Fruit fly (Drosophila melanogaster) whole organism, embryonic: ENCODE measurements around the gene CG6652.

Source experiments
- ATbp ChIP-seq: fragments of 200-800 bp; sonication (Bioruptor generic); optimal IDR thresholded peaks from 2 replicates; lab custom pipeline; 2017; ENCODE audit warnings: missing biosample characterization, mild to moderate bottlenecking, missing genetic modification characterization, missing genetic modification reagents
- B-H1 ChIP-seq: fragments of 200-800 bp; sonication (Bioruptor generic); IDR thresholded peaks from 3 replicates; pipeline ENCODE4 v1.3.6; 2022; ENCODE audit warnings: missing biosample characterization, missing genetic modification characterization
- Bgb ChIP-seq: fragments of 200-800 bp; sonication (Bioruptor generic); IDR thresholded peaks from 2 replicates; pipeline ENCODE4 v1.3.6; 2022; ENCODE audit warnings: missing biosample characterization, missing genetic modification characterization; ENCODE audit not compliant: partially characterized antibody
- CG11456 ChIP-seq: fragments of 200-800 bp; sonication (Bioruptor generic); IDR thresholded peaks from 3 replicates; pipeline ENCODE4 v1.3.6; 2022; ENCODE audit warnings: missing biosample characterization, missing genetic modification characterization
- CG11504 ChIP-seq: fragments of 200-800 bp; sonication (Bioruptor generic); optimal IDR thresholded peaks from 3 replicates; lab custom pipeline; 2019; ENCODE audit warnings: missing biosample characterization, mild to moderate bottlenecking, missing genetic modification characterization, moderate library complexity
- CG12299 ChIP-seq: fragments of 200-800 bp; sonication (Bioruptor generic); optimal IDR thresholded peaks from 2 replicates; lab custom pipeline; 2018; ENCODE audit warnings: missing biosample characterization, mild to moderate bottlenecking, missing genetic modification characterization
- CG14965 ChIP-seq: fragments of 200-800 bp; sonication (Bioruptor generic); optimal IDR thresholded peaks from 2 replicates; lab custom pipeline; 2016; ENCODE audit warnings: missing biosample characterization, missing genetic modification characterization, borderline replicate concordance
- CG15073 ChIP-seq: fragments of 200-800 bp; sonication (Bioruptor generic); optimal IDR thresholded peaks from 2 replicates; lab custom pipeline; 2016; ENCODE audit warnings: missing biosample characterization, missing genetic modification characterization
- CG17802 ChIP-seq: fragments of 200-800 bp; sonication (Bioruptor generic); optimal IDR thresholded peaks from 2 replicates; lab custom pipeline; 2018; ENCODE audit warnings: missing biosample characterization, mild to moderate bottlenecking, missing genetic modification characterization, moderate library complexity
- CG1832 ChIP-seq: fragments of 200-800 bp; sonication (Bioruptor generic); optimal IDR thresholded peaks from 2 replicates; lab custom pipeline; 2017; ENCODE audit warnings: missing biosample characterization, mild to moderate bottlenecking, missing genetic modification characterization, inconsistent platforms
- CG2129 ChIP-seq: fragments of 200-800 bp; sonication (Bioruptor generic); IDR thresholded peaks from 2 replicates; pipeline ENCODE4 v1.3.6; 2022; ENCODE audit warnings: missing biosample characterization, missing genetic modification characterization; ENCODE audit not compliant: partially characterized antibody
- CG31441 ChIP-seq: fragments of 200-800 bp; sonication (Bioruptor generic); IDR thresholded peaks from 2 replicates; pipeline ENCODE4 v1.3.6; 2022; ENCODE audit warnings: missing biosample characterization, missing genetic modification characterization
- CG33557 ChIP-seq: fragments of 200-800 bp; sonication (Bioruptor generic); optimal IDR thresholded peaks from 2 replicates; lab custom pipeline; 2019; ENCODE audit warnings: missing biosample characterization, mild to moderate bottlenecking, missing genetic modification characterization, moderate library complexity
- CG4854 ChIP-seq: fragments of 200-800 bp; sonication (Bioruptor generic); optimal IDR thresholded peaks from 2 replicates; lab custom pipeline; 2016; ENCODE audit warnings: missing biosample characterization, missing genetic modification characterization, inconsistent platforms
- CG6175 ChIP-seq: fragments of 200-800 bp; sonication (Bioruptor generic); IDR thresholded peaks from 3 replicates; pipeline ENCODE4 v1.3.6; 2022; ENCODE audit warnings: missing biosample characterization, missing genetic modification characterization
- CG6272 ChIP-seq: fragments of 200-800 bp; sonication (Bioruptor generic); IDR thresholded peaks from 2 replicates; pipeline ENCODE4 v1.3.6; 2022; ENCODE audit warnings: missing biosample characterization, missing genetic modification characterization
- CG6683 ChIP-seq: fragments of 200-800 bp; sonication (Bioruptor generic); optimal IDR thresholded peaks from 2 replicates; lab custom pipeline; 2017; ENCODE audit warnings: missing biosample characterization, mild to moderate bottlenecking, missing genetic modification characterization, missing genetic modification reagents
- CG7839 ChIP-seq: fragments of 200-800 bp; sonication (Bioruptor generic); optimal IDR thresholded peaks from 3 replicates; lab custom pipeline; 2018; ENCODE audit warnings: missing biosample characterization, mild to moderate bottlenecking, missing genetic modification characterization, moderate library complexity
- CG9797 ChIP-seq: fragments of 200-800 bp; sonication (Bioruptor generic); optimal IDR thresholded peaks from 3 replicates; lab custom pipeline; 2018; ENCODE audit warnings: missing biosample characterization, mild to moderate bottlenecking, missing genetic modification characterization
- CG9876 ChIP-seq: fragments of 200-800 bp; sonication (Bioruptor generic); optimal IDR thresholded peaks from 2 replicates; lab custom pipeline; 2016; ENCODE audit warnings: missing biosample characterization, missing genetic modification characterization
- CG9932 ChIP-seq: fragments of 200-800 bp; sonication (Bioruptor generic); IDR thresholded peaks from 2 replicates; pipeline ENCODE4 v1.3.6; 2022; ENCODE audit warnings: missing biosample characterization, missing genetic modification characterization
- CTCF ChIP-seq: fragments of 200-800 bp; sonication (Bioruptor generic); optimal IDR thresholded peaks from 2 replicates; lab custom pipeline; 2017; ENCODE audit warnings: missing biosample characterization, mild to moderate bottlenecking, missing genetic modification characterization, moderate library complexity
- CrebB ChIP-seq: fragments of 200-800 bp; sonication (Bioruptor generic); optimal IDR thresholded peaks from 3 replicates; lab custom pipeline; 2018; ENCODE audit warnings: missing biosample characterization, mild to moderate bottlenecking, missing genetic modification characterization
- D19B ChIP-seq: fragments of 200-800 bp; sonication (Bioruptor generic); optimal IDR thresholded peaks from 2 replicates; lab custom pipeline; 2017; ENCODE audit warnings: missing biosample characterization, mild to moderate bottlenecking, missing genetic modification characterization
- Dip2 ChIP-seq: fragments of 200-800 bp; sonication (Bioruptor generic); IDR thresholded peaks from 2 replicates; pipeline ENCODE4 v1.3.6; 2022; ENCODE audit warnings: missing biosample characterization, missing genetic modification characterization
- Dip3 ChIP-seq: fragments of 200-800 bp; sonication (Bioruptor generic); optimal IDR thresholded peaks from 3 replicates; lab custom pipeline; 2016; ENCODE audit warnings: missing biosample characterization, missing genetic modification characterization
- Dref ChIP-seq: fragments of 200-800 bp; sonication (Bioruptor generic); IDR thresholded peaks from 2 replicates; pipeline ENCODE4 v1.3.6; 2022; ENCODE audit warnings: missing biosample characterization, missing genetic modification characterization
- Ets97D ChIP-seq: fragments of 200-800 bp; sonication (Bioruptor generic); optimal IDR thresholded peaks from 3 replicates; lab custom pipeline; 2016; ENCODE audit warnings: missing biosample characterization, missing genetic modification characterization
- Fer2 ChIP-seq: fragments of 200-800 bp; sonication (Bioruptor generic); optimal IDR thresholded peaks from 2 replicates; lab custom pipeline; 2018; ENCODE audit warnings: missing biosample characterization, mild to moderate bottlenecking, missing genetic modification characterization, moderate library complexity
- Hand ChIP-seq: fragments of 200-800 bp; sonication (Bioruptor generic); optimal IDR thresholded peaks from 2 replicates; lab custom pipeline; 2017; ENCODE audit warnings: mild to moderate bottlenecking, missing biosample characterization, missing genetic modification reagents, missing genetic modification characterization
- Rfx ChIP-seq: fragments of 200-800 bp; sonication (Bioruptor generic); IDR thresholded peaks from 2 replicates; pipeline ENCODE4 v1.3.6; 2022; ENCODE audit warnings: missing biosample characterization, missing genetic modification characterization
- Side ChIP-seq: fragments of 200-800 bp; sonication (Bioruptor generic); optimal IDR thresholded peaks from 2 replicates; lab custom pipeline; 2016; ENCODE audit warnings: missing biosample characterization, missing genetic modification characterization
- Spps ChIP-seq: fragments of 200-800 bp; sonication (Bioruptor generic); optimal IDR thresholded peaks from 2 replicates; lab custom pipeline; 2018; ENCODE audit warnings: missing biosample characterization, mild to moderate bottlenecking, missing genetic modification characterization
- Sry-δ ChIP-seq: fragments of 200-800 bp; sonication (Bioruptor generic); optimal IDR thresholded peaks from 2 replicates; lab custom pipeline; 2016; ENCODE audit warnings: missing biosample characterization, missing genetic modification characterization
- Xbp1 ChIP-seq: fragments of 200-800 bp; sonication (Bioruptor generic); optimal IDR thresholded peaks from 3 replicates; lab custom pipeline; 2016; ENCODE audit warnings: missing biosample characterization, mild to moderate bottlenecking, missing genetic modification characterization
- bbx ChIP-seq: fragments of 200-800 bp; sonication (Bioruptor generic); IDR thresholded peaks from 2 replicates; pipeline ENCODE4 v1.3.6; 2022; ENCODE audit warnings: missing biosample characterization, missing genetic modification characterization; ENCODE audit not compliant: partially characterized antibody
- chif ChIP-seq, 2 experiments: fragments of 200-800 bp; sonication (Bioruptor generic); optimal IDR thresholded peaks; 3 replicates each; lab custom pipeline; 2016; ENCODE audit warnings: missing biosample characterization in 2 of 2, missing genetic modification characterization in 2 of 2
- chm ChIP-seq: fragments of 200-800 bp; sonication (Bioruptor generic); IDR thresholded peaks from 2 replicates; pipeline ENCODE4 v1.3.6; 2022; ENCODE audit warnings: missing biosample characterization, missing genetic modification characterization
- ci ChIP-seq: fragments of 200-800 bp; sonication (Bioruptor generic); IDR thresholded peaks from 3 replicates; pipeline ENCODE4 v1.3.6; 2022; ENCODE audit warnings: missing biosample characterization, missing genetic modification characterization
- emc ChIP-seq: fragments of 200-800 bp; sonication (Bioruptor generic); optimal IDR thresholded peaks from 2 replicates; lab custom pipeline; 2016; ENCODE audit warnings: missing biosample characterization, missing genetic modification characterization
- esg ChIP-seq: fragments of 200-800 bp; sonication (Bioruptor generic); conservative IDR thresholded peaks from 2 replicates; pipeline ENCODE4 v1.3.6; 2022; ENCODE audit warnings: missing biosample characterization, missing genetic modification characterization
- gce ChIP-seq: fragments of 200-800 bp; sonication (Bioruptor generic); IDR thresholded peaks from 3 replicates; pipeline ENCODE4 v1.3.6; 2022; ENCODE audit warnings: missing biosample characterization, missing genetic modification characterization
- gsb-n ChIP-seq: fragments of 200-800 bp; sonication (Bioruptor generic); optimal IDR thresholded peaks from 3 replicates; lab custom pipeline; 2018; ENCODE audit warnings: missing biosample characterization, mild to moderate bottlenecking, missing genetic modification characterization
- nmo ChIP-seq: fragments of 200-800 bp; sonication (Bioruptor generic); optimal IDR thresholded peaks from 2 replicates; lab custom pipeline; 2018; ENCODE audit warnings: missing biosample characterization, mild to moderate bottlenecking, missing genetic modification characterization, moderate library complexity
- nom ChIP-seq: fragments of 200-800 bp; sonication (Bioruptor generic); optimal IDR thresholded peaks from 2 replicates; lab custom pipeline; 2017; ENCODE audit warnings: missing biosample characterization, missing genetic modification characterization, mild to moderate bottlenecking, moderate library complexity, missing genetic modification reagents
- pita ChIP-seq: fragments of 200-800 bp; sonication (Bioruptor generic); optimal IDR thresholded peaks from 2 replicates; lab custom pipeline; 2017; ENCODE audit warnings: missing biosample characterization, mild to moderate bottlenecking, missing genetic modification characterization
- so ChIP-seq: fragments of 200-800 bp; sonication (Bioruptor generic); IDR thresholded peaks from 3 replicates; pipeline ENCODE4 v1.3.6; 2022; ENCODE audit warnings: missing biosample characterization, missing genetic modification characterization
- vvl ChIP-seq: fragments of 200-800 bp; sonication (Bioruptor generic); IDR thresholded peaks from 2 replicates; pipeline ENCODE4 v1.3.6; 2022; ENCODE audit warnings: missing biosample characterization, missing genetic modification characterization
- zfh1 ChIP-seq: fragments of 200-800 bp; sonication (Bioruptor generic); IDR thresholded peaks from 3 replicates; pipeline ENCODE4 v1.3.6; 2022; ENCODE audit warnings: missing biosample characterization, missing genetic modification characterization

The CG6652 gene

dm6 chr3L:17015663-17016575, 6.7 kb downstream of the CG6652 start, which contains the start of the genes CG6664 and CG7728 (continued):
- TF ChIP-seq CG15073 (GFP tag; lab: Kevin White, UChicago) (no peak), nom (GFP tag; lab: Kevin White, UChicago) (no peak), CG6272 (GFP tag; lab: Robert Waterston, UW) (peak; percentile 44), Xbp1 (GFP tag; lab: Kevin White, UChicago) (peak; percentile 60), CrebB (tag; lab: Kevin White, UChicago) (no peak), chif (GFP tag; optimal IDR thresholded peaks at IDR 0.05; lab: Kevin White, UChicago) (peak; percentile 35 to 51), CG17802 (peak; percentile 15), Side (peak; percentile 10), CG4854 (GFP tag; lab: Kevin White, UChicago) (no peak), CG2129 (GFP tag; lab: Robert Waterston, UW) (no peak; the same call in 1 of the 2 replicates), Dref (GFP tag; lab: Robert Waterston, UW) (peak; percentile 39), B-H1 (0 out of 3 replicates have a peak, but pooled peaks have one; percentile 13), Sry-δ (GFP tag; lab: Kevin White, UChicago) (peak; percentile 89), so (0 out of 3 replicates have a peak, but pooled peaks have one; percentile 41), D19B (GFP tag; lab: Kevin White, UChicago) (no peak), Ets97D (GFP tag; lab: Kevin White, UChicago) (peak; percentile 12), CG14965 (no peak), Dip2 (GFP tag; lab: Robert Waterston, UW) (no peak), emc (GFP tag; lab: Kevin White, UChicago) (peak; percentile 8), CG12299 (no peak), vvl (GFP tag; lab: Robert Waterston, UW) (peak; percentile 28), CG9932 (peak; percentile 86), ATbp (GFP tag; lab: Kevin White, UChicago) (peak; percentile 39), gce (GFP tag; lab: Robert Waterston, UW) (no peak), nmo (GFP tag; lab: Kevin White, UChicago) (peak; percentile 65), CG6683 (no peak), ci (GFP tag; lab: Robert Waterston, UW) (peak; percentile 70), chm (peak; percentile 57; the same call in 1 of the 2 replicates), Fer2 (tag; lab: Kevin White, UChicago) (peak; percentile 25), CG6175 (GFP tag; lab: Robert Waterston, UW) (no peak), Bgb (GFP tag; lab: Robert Waterston, UW) (peak; percentile 62; the same call in 1 of the 2 replicates), esg (GFP tag; lab: Robert Waterston, UW) (peak; percentile 25), bbx (GFP tag; lab: Robert Waterston, UW) (peak; percentile 41), CG1832 (GFP tag; lab: Kevin White, UChicago) (no peak), zfh1 (GFP tag; lab: Robert Waterston, UW) (peak; percentile 59; the same call in 2 of the 3 replicates), pita (no peak), gsb-n (tag; lab: Kevin White, UChicago) (no peak), Hand (no peak), CG33557 (GFP tag; lab: Kevin White, UChicago) (peak; percentile 55), CG7839 (tag; lab: Kevin White, UChicago) (no peak), Rfx (GFP tag; lab: Robert Waterston, UW) (peak; percentile 72), Dip3 (GFP tag; lab: Kevin White, UChicago) (peak; percentile 35), CG9876 (GFP tag; lab: Kevin White, UChicago) (peak; percentile 15), CG31441 (GFP tag; lab: Robert Waterston, UW) (peak; percentile 52; the same call in 1 of the 2 replicates), CG9797 (GFP tag; lab: Kevin White, UChicago) (peak; percentile 64), CG11456 (GFP tag; lab: Robert Waterston, UW) (peak; percentile 74; the same call in 2 of the 3 replicates), CTCF (GFP tag; lab: Kevin White, UChicago) (no peak), CG11504 (no peak), Spps (tag; lab: Kevin White, UChicago) (no peak)
